Fruit fly (Drosophila melanogaster): Measurements from ENCODE around the gene bbx.

Gene bbx

DNA sequence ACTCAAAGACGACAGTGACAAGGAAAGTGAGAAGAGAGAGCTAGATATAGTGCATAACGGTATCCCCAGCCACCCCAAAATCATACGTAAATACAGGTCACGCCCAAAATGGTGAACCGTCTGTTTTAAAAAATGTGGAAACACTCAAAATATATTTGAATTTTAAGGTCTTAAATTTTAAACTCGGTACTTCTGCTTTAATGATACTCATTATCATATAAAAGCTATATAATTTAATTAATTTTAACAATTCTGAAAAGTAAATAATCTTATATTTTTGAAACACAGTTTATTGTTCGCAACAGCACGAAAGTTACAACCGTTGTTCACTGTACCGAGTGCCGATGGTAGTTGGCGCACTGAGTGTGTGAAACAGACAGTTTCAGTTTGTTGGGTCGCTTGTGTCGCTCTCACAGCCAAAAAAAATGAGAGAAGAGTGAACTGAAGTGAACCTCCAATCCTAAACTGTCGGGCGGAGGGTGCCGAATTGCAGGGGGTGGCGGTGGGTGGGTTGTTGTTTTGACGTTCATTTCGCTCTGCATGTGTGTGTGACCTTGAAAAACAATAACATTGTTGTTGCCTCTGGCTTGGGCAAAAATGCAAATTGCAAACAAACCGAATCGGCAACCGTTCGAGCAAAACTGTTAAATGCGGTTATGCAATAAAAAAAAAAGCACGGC lies 3.6 kb downstream of the bbx start (continued):
- TF ChIP-seq Hr51 (GFP tag; optimal IDR thresholded peaks at IDR 0.05) (peak; percentile 20 to 94), Trl (optimal IDR thresholded peaks at IDR 0.05) (peak; percentile 9 to 27), Trl (GFP tag; optimal IDR thresholded peaks at IDR 0.05) (peak; percentile 24), CG9817 (tag; optimal IDR thresholded peaks at IDR 0.05) (peak; percentile 89), bab2 (GFP tag; optimal IDR thresholded peaks at IDR 0.05) (peak; percentile 9), Oaz (GFP tag; IDR thresholded peaks at IDR 0.05) (peak; percentile 82), CG7963 (GFP tag; IDR thresholded peaks at IDR 0.05; ENCODE audit: partially characterized antibody) (no peak), slou (GFP tag; optimal IDR thresholded peaks at IDR 0.05) (peak; percentile 70), CG6791 (GFP tag; IDR thresholded peaks at IDR 0.05; ENCODE audit: partially characterized antibody) (no peak), CG6765 (GFP tag; optimal IDR thresholded peaks at IDR 0.05) (peak; percentile 88), Ravus (GFP tag; IDR thresholded peaks at IDR 0.05) (peak; percentile 80), Scr (GFP tag; IDR thresholded peaks at IDR 0.05; ENCODE audit: partially characterized antibody) (no peak), CG12744 (GFP tag; optimal IDR thresholded peaks at IDR 0.05) (peak; percentile 19), tll (GFP tag; optimal IDR thresholded peaks at IDR 0.05) (no peak), lola (GFP tag; optimal IDR thresholded peaks at IDR 0.05) (peak in 1 of 3 experiments; percentile 88), CG2116 (GFP tag; optimal IDR thresholded peaks at IDR 0.05) (peak; percentile 43), dmrt99B (tag; optimal IDR thresholded peaks at IDR 0.05) (peak; percentile 96), CG17359 (tag; optimal IDR thresholded peaks at IDR 0.05) (peak; percentile 94), tio (GFP tag; optimal IDR thresholded peaks at IDR 0.05) (peak; percentile 91), lbe (GFP tag; optimal IDR thresholded peaks at IDR 0.05) (peak; percentile 75), bowl (GFP tag; IDR thresholded peaks at IDR 0.05) (peak; percentile 54; the same call in 1 of the 2 replicates), jigr1 (GFP tag; IDR thresholded peaks at IDR 0.05) (peak; percentile 76; the same call in 2 of the 3 replicates), CG12219 (GFP tag; optimal IDR thresholded peaks at IDR 0.05) (peak; percentile 83), CG17829 (tag; optimal IDR thresholded peaks at IDR 0.05) (peak; percentile 89), HmgD (GFP tag; optimal IDR thresholded peaks at IDR 0.05) (no peak), CG4282 (GFP tag; optimal IDR thresholded peaks at IDR 0.05) (no peak), CG18476 (GFP tag; optimal IDR thresholded peaks at IDR 0.05) (peak; percentile 78), sob (GFP tag; IDR thresholded peaks at IDR 0.05) (peak; percentile 85), CG16813 (GFP tag; IDR thresholded peaks at IDR 0.05; ENCODE audit: partially characterized antibody) (no peak), cas (GFP tag; IDR thresholded peaks at IDR 0.05) (peak; percentile 50; the same call in 1 of the 2 replicates), sima (GFP tag; optimal IDR thresholded peaks at IDR 0.05) (no peak), Dref (GFP tag; IDR thresholded peaks at IDR 0.05) (no peak), aop (GFP tag; IDR thresholded peaks at IDR 0.05) (no peak), CG17612 (GFP tag; IDR thresholded peaks at IDR 0.05) (no peak), CG12942 (GFP tag; optimal IDR thresholded peaks at IDR 0.05) (peak; percentile 77), TFAM (GFP tag; optimal IDR thresholded peaks at IDR 0.05) (peak; percentile 33), CG12659 (GFP tag; optimal IDR thresholded peaks at IDR 0.05) (peak; percentile 96), CG7372 (GFP tag; IDR thresholded peaks at IDR 0.05) (peak; percentile 88), h (optimal IDR thresholded peaks at IDR 0.05) (no peak), Opbp (GFP tag; IDR thresholded peaks at IDR 0.05; ENCODE audit: partially characterized antibody) (no peak), tap (tag; optimal IDR thresholded peaks at IDR 0.05) (peak; percentile 91), cwo (GFP tag; optimal IDR thresholded peaks at IDR 0.05) (peak; percentile 91), lmd (GFP tag; IDR thresholded peaks at IDR 0.05) (peak; percentile 93), Hmr (GFP tag; optimal IDR thresholded peaks at IDR 0.05) (peak; percentile 96), B-H1 (GFP tag; IDR thresholded peaks at IDR 0.05) (peak; percentile 83), CG11695 (GFP tag; IDR thresholded peaks at IDR 0.05) (peak; percentile 88), sug (tag; optimal IDR thresholded peaks at IDR 0.05) (peak; percentile 86), onecut (GFP tag; IDR thresholded peaks at IDR 0.05) (peak; percentile 71), CG8281 (tag; optimal IDR thresholded peaks at IDR 0.05) (peak; percentile 77)

All from whole organism, embryonic.